Fruit fly (Drosophila melanogaster) whole organism, prepupa: ENCODE results near the gene CG11345.

ENCODE experiments used
- CG10631 ChIP-seq: fragments of 200-800 bp; sonication (Bioruptor generic); optimal IDR thresholded peaks from 2 replicates; lab custom pipeline; 2016; ENCODE audit warnings: missing biosample characterization, missing genetic modification characterization
- CG31627 ChIP-seq: fragments of 200-800 bp; sonication (Bioruptor generic); optimal IDR thresholded peaks from 3 replicates; lab custom pipeline; 2016; ENCODE audit warnings: missing biosample characterization, missing genetic modification characterization
- CG6276 ChIP-seq: fragments of 200-800 bp; sonication (Bioruptor generic); optimal IDR thresholded peaks from 2 replicates; lab custom pipeline; 2017; ENCODE audit warnings: missing biosample characterization, mild to moderate bottlenecking, missing genetic modification characterization
- OdsH ChIP-seq: fragments of 200-800 bp; sonication (Bioruptor generic); optimal IDR thresholded peaks from 3 replicates; lab custom pipeline; 2016; ENCODE audit warnings: missing biosample characterization, missing genetic modification characterization
- lz ChIP-seq: fragments of 200-800 bp; sonication (Bioruptor generic); optimal IDR thresholded peaks from 3 replicates; lab custom pipeline; 2016; ENCODE audit warnings: missing biosample characterization, missing genetic modification characterization

- TF ChIP-seq CG31627 (GFP tag; lab: Kevin White, UChicago) (no peak), lz (GFP tag; lab: Kevin White, UChicago) (no peak), CG6276 (GFP tag; lab: Kevin White, UChicago) (no peak), OdsH (GFP tag; lab: Kevin White, UChicago) (no peak), CG10631 (GFP tag; lab: Kevin White, UChicago) (no peak)
Observed at dm6 chr3L:4442168-4442567, 15.8 kb downstream of the CG11345 start.
